Worm (Caenorhabditis elegans): ENCODE results near the gene C44H4.8.

The C44H4.8 gene

ce11 chrX:14562286-14563086 lies 32.4 kb upstream of the C44H4.8 start (continued):
- TF ChIP-seq sup-37 (GFP tag; optimal IDR thresholded peaks at IDR 0.05) (no peak), unc-62 (GFP tag; optimal IDR thresholded peaks at IDR 0.05) (no peak), lin-15B (tag; optimal IDR thresholded peaks at IDR 0.05) (no peak), swsn-7 (tag; optimal IDR thresholded peaks at IDR 0.05) (peak; percentile 82), egl-13 (tag; optimal IDR thresholded peaks at IDR 0.05) (peak; percentile 97), ztf-11 (tag; optimal IDR thresholded peaks at IDR 0.05) (no peak), ceh-90 (tag; optimal IDR thresholded peaks at IDR 0.05) (no peak), dpl-1 (GFP tag; optimal IDR thresholded peaks at IDR 0.05) (peak in 1 of 3 experiments; percentile 4), irx-1 (tag; optimal IDR thresholded peaks at IDR 0.05) (peak; percentile 39), mep-1 (tag; optimal IDR thresholded peaks at IDR 0.05) (peak; percentile 46), mef-2 (tag; optimal IDR thresholded peaks at IDR 0.05) (peak; percentile 88), nhr-85 (tag) (no peak), C16A3.4 (tag; optimal IDR thresholded peaks at IDR 0.05) (no peak), vab-15 (tag; optimal IDR thresholded peaks at IDR 0.05) (no peak), xbp-1 (tag; optimal IDR thresholded peaks at IDR 0.05) (peak; percentile 60), ceh-82 (tag; optimal IDR thresholded peaks at IDR 0.05) (no peak), fkh-4 (tag; optimal IDR thresholded peaks at IDR 0.05; ENCODE audit: borderline replicate concordance) (no peak), sox-4 (tag; optimal IDR thresholded peaks at IDR 0.05) (peak; percentile 96), nhr-20 (tag; optimal IDR thresholded peaks at IDR 0.05) (peak; percentile 70), skn-1 (tag; optimal IDR thresholded peaks at IDR 0.05) (no peak), ceh-63 (GFP tag; optimal IDR thresholded peaks at IDR 0.05) (no peak), nhr-84 (tag; optimal IDR thresholded peaks at IDR 0.05) (no peak), mab-9 (GFP tag; IDR thresholded peaks at IDR 0.05) (no peak), tbx-2 (tag; optimal IDR thresholded peaks at IDR 0.05) (no peak), tlp-1 (tag; optimal IDR thresholded peaks at IDR 0.05) (no peak), F16B12.6 (tag; optimal IDR thresholded peaks at IDR 0.05) (no peak), nhr-47 (tag; optimal IDR thresholded peaks at IDR 0.05) (peak; percentile 96), nhr-28 (tag; optimal IDR thresholded peaks at IDR 0.05) (no peak), C04F5.9 (tag; optimal IDR thresholded peaks at IDR 0.05) (no peak), nhr-19 (GFP tag; conservative IDR thresholded peaks at IDR 0.05) (peak; percentile 68), lir-3 (tag; optimal IDR thresholded peaks at IDR 0.05; ENCODE audit: poor library complexity) (peak; percentile 35), hpl-2 (GFP tag; optimal IDR thresholded peaks at IDR 0.05) (no peak), efl-1 (optimal IDR thresholded peaks at IDR 0.05) (no peak), efl-1 (GFP tag; optimal IDR thresholded peaks at IDR 0.05 in 1 of 2) (no peak), nhr-237 (tag; optimal IDR thresholded peaks at IDR 0.05) (no peak), nhr-11 (tag; optimal IDR thresholded peaks at IDR 0.05) (peak; percentile 81), fkh-8 (tag; optimal IDR thresholded peaks at IDR 0.05) (peak; percentile 99), hlh-17 (GFP tag; optimal IDR thresholded peaks at IDR 0.05; ENCODE audit: borderline replicate concordance) (no peak), lin-39 (tag; optimal IDR thresholded peaks at IDR 0.05) (no peak), aha-1 (tag; optimal IDR thresholded peaks at IDR 0.05) (no peak), unc-130 (tag; optimal IDR thresholded peaks at IDR 0.05) (no peak), rnt-1 (tag; optimal IDR thresholded peaks at IDR 0.05) (peak; percentile 23), nhr-90 (tag; optimal IDR thresholded peaks at IDR 0.05; ENCODE audit: poor library complexity) (no peak), ceh-88 (GFP tag; IDR thresholded peaks at IDR 0.05) (no peak), lin-13 (GFP tag; optimal IDR thresholded peaks at IDR 0.05) (peak; percentile 67), sptf-1 (tag; optimal IDR thresholded peaks at IDR 0.05) (no peak), unc-86 (tag; optimal IDR thresholded peaks at IDR 0.05) (peak; percentile 81), unc-98 (GFP tag; IDR thresholded peaks at IDR 0.05) (no peak), aly-2 (tag; optimal IDR thresholded peaks at IDR 0.05) (no peak), pag-3 (tag; optimal IDR thresholded peaks at IDR 0.05; ENCODE audit: borderline replicate concordance, insufficient read depth) (no peak), Y116A8C.19 (tag; optimal IDR thresholded peaks at IDR 0.05; ENCODE audit: borderline replicate concordance) (no peak), nhr-77 (tag; optimal IDR thresholded peaks at IDR 0.05) (peak; percentile 34), snpc-4 (tag; optimal IDR thresholded peaks at IDR 0.05) (no peak)

Measured in whole organism, L1 larva.